Worm (Caenorhabditis elegans) whole organism, L2 larva: ENCODE results near the gene mbf-1.

ENCODE experiments used
- C34F6.9 ChIP-seq: fragments of 150-350 bp; optimal IDR thresholded peaks from 2 replicates; lab custom pipeline; 2014; ENCODE audit warnings: missing biosample characterization, missing genetic modification characterization
- F13H6.1 ChIP-seq: sonication (generic microtip); optimal IDR thresholded peaks from 2 replicates; lab custom pipeline; 2016; ENCODE audit warnings: missing genetic modification characterization, missing compliant biosample characterization
- ZK546.5 ChIP-seq: sonication (generic microtip); optimal IDR thresholded peaks from 2 replicates; lab custom pipeline; 2017; ENCODE audit warnings: missing biosample characterization, missing genetic modification characterization
- alr-1 ChIP-seq: fragments of 150-350 bp; optimal IDR thresholded peaks from 2 replicates; lab custom pipeline; 2014; ENCODE audit warnings: missing biosample characterization, missing genetic modification characterization
- aly-2 ChIP-seq: fragments of 150-350 bp; optimal IDR thresholded peaks from 2 replicates; lab custom pipeline; 2014; ENCODE audit warnings: missing biosample characterization, missing genetic modification characterization
- ama-1 ChIP-seq: fragments of 150-350 bp; optimal IDR thresholded peaks from 2 replicates; lab custom pipeline; 2018; ENCODE audit warnings: inconsistent platforms
- blmp-1 ChIP-seq: sonication (generic microtip); optimal IDR thresholded peaks from 2 replicates; lab custom pipeline; 2017; ENCODE audit warnings: missing genetic modification characterization, mild to moderate bottlenecking, missing compliant biosample characterization, antibody characterized with exemption, moderate library complexity; ENCODE audit not compliant: insufficient read depth
- ceh-16 ChIP-seq: fragments of 150-350 bp; optimal IDR thresholded peaks from 2 replicates; lab custom pipeline; 2014; ENCODE audit warnings: missing biosample characterization, missing genetic modification characterization
- ceh-82 ChIP-seq: fragments of 150-350 bp; optimal IDR thresholded peaks from 2 replicates; lab custom pipeline; 2014; ENCODE audit warnings: missing biosample characterization, missing genetic modification characterization
- crh-2 ChIP-seq: sonication (generic microtip); optimal IDR thresholded peaks from 2 replicates; lab custom pipeline; 2017; ENCODE audit warnings: missing biosample characterization, missing genetic modification characterization
- egl-27 ChIP-seq: sonication (generic microtip); optimal IDR thresholded peaks from 3 replicates; lab custom pipeline; 2017; ENCODE audit warnings: missing biosample characterization, missing genetic modification reagents, missing genetic modification characterization
- elt-1 ChIP-seq: fragments of 150-350 bp; optimal IDR thresholded peaks from 2 replicates; lab custom pipeline; 2014; ENCODE audit warnings: missing biosample characterization, missing genetic modification characterization
- elt-3 ChIP-seq: sonication (generic microtip); optimal IDR thresholded peaks from 2 replicates; lab custom pipeline; 2017; ENCODE audit warnings: missing biosample characterization, missing genetic modification characterization
- fos-1 ChIP-seq: fragments of 150-350 bp; optimal IDR thresholded peaks from 2 replicates; lab custom pipeline; 2014; ENCODE audit warnings: missing biosample characterization, missing genetic modification characterization
- gmeb-1 ChIP-seq: fragments of 150-350 bp; optimal IDR thresholded peaks from 2 replicates; lab custom pipeline; 2014; ENCODE audit warnings: missing biosample characterization, missing genetic modification characterization
- lin-11 ChIP-seq: fragments of 150-350 bp; sonication (generic microtip); optimal IDR thresholded peaks from 2 replicates; lab custom pipeline; 2014; ENCODE audit warnings: missing biosample characterization, missing genetic modification characterization, inconsistent platforms, mixed read lengths
- lin-13 ChIP-seq: fragments of 150-350 bp; optimal IDR thresholded peaks from 2 replicates; lab custom pipeline; 2014; ENCODE audit warnings: missing biosample characterization, missing genetic modification reagents, missing genetic modification characterization
- lsy-2 ChIP-seq, 2 experiments: fragments of 150-350 bp in 1 of 2; sonication (generic microtip) in 1 of 2; optimal IDR thresholded peaks; 2 replicates each; lab custom pipeline; 2014 to 2017; ENCODE audit warnings: missing biosample characterization in 2 of 2, missing genetic modification characterization in 2 of 2
- mab-5 ChIP-seq: fragments of 150-350 bp; optimal IDR thresholded peaks from 2 replicates; lab custom pipeline; 2014; ENCODE audit warnings: missing biosample characterization, missing genetic modification characterization
- mdl-1 ChIP-seq, 2 experiments: fragments of 150-350 bp in 1 of 2; sonication (generic microtip) in 1 of 2; optimal IDR thresholded peaks; 2 replicates each; lab custom pipeline; 2017; ENCODE audit warnings: missing biosample characterization in 2 of 2, missing genetic modification characterization in 2 of 2
- nhr-10 ChIP-seq: sonication (generic microtip); optimal IDR thresholded peaks from 2 replicates; lab custom pipeline; 2017; ENCODE audit warnings: missing biosample characterization, missing genetic modification characterization
- nhr-11 ChIP-seq: fragments of 150-350 bp; optimal IDR thresholded peaks from 2 replicates; lab custom pipeline; 2014; ENCODE audit warnings: missing biosample characterization, missing genetic modification characterization
- nhr-12 ChIP-seq: fragments of 150-350 bp; optimal IDR thresholded peaks from 2 replicates; lab custom pipeline; 2014; ENCODE audit warnings: missing biosample characterization, missing genetic modification characterization
- nhr-129 ChIP-seq: fragments of 150-350 bp; optimal IDR thresholded peaks from 2 replicates; lab custom pipeline; 2014; ENCODE audit warnings: missing biosample characterization, missing genetic modification characterization
- nhr-21 ChIP-seq: fragments of 150-350 bp; optimal IDR thresholded peaks from 2 replicates; lab custom pipeline; 2014; ENCODE audit warnings: missing biosample characterization, missing genetic modification characterization
- nhr-237 ChIP-seq: fragments of 150-350 bp; optimal IDR thresholded peaks from 2 replicates; lab custom pipeline; 2014; ENCODE audit warnings: missing biosample characterization, missing genetic modification characterization
- nhr-25 ChIP-seq: fragments of 150-350 bp; sonication (generic microtip); optimal IDR thresholded peaks from 3 replicates; lab custom pipeline; 2014; ENCODE audit warnings: missing biosample characterization, missing genetic modification characterization
- nhr-77 ChIP-seq: fragments of 150-350 bp; optimal IDR thresholded peaks from 2 replicates; lab custom pipeline; 2014; ENCODE audit warnings: missing biosample characterization, missing genetic modification characterization
- sem-4 ChIP-seq: fragments of 150-350 bp; optimal IDR thresholded peaks from 2 replicates; lab custom pipeline; 2014; ENCODE audit warnings: missing biosample characterization, missing genetic modification reagents, missing genetic modification characterization
- skn-1 ChIP-seq: sonication (generic microtip); optimal IDR thresholded peaks from 2 replicates; lab custom pipeline; 2017; ENCODE audit warnings: missing biosample characterization, missing genetic modification characterization
- sma-3 ChIP-seq: sonication (generic microtip); optimal IDR thresholded peaks from 2 replicates; lab custom pipeline; 2016; ENCODE audit warnings: missing genetic modification reagents, missing genetic modification characterization, missing compliant biosample characterization
- sma-9 ChIP-seq, 2 experiments: fragments of 150-350 bp in 1 of 2; sonication (generic microtip) in 1 of 2; optimal IDR thresholded peaks; 2 replicates each; lab custom pipeline; 2014 to 2016; ENCODE audit warnings: missing genetic modification characterization in 2 of 2, mild to moderate bottlenecking in 1 of 2, missing biosample characterization in 1 of 2, missing compliant biosample characterization in 1 of 2, missing genetic modification reagents in 1 of 2, moderate library complexity in 1 of 2
- snpc-4 ChIP-seq: fragments of 150-350 bp; optimal IDR thresholded peaks from 2 replicates; lab custom pipeline; 2014; ENCODE audit warnings: missing biosample characterization, missing genetic modification characterization
- unc-55 ChIP-seq: fragments of 150-350 bp; sonication (generic microtip); optimal IDR thresholded peaks from 3 replicates; lab custom pipeline; 2014; ENCODE audit warnings: missing biosample characterization, missing genetic modification reagents, missing genetic modification characterization
- unc-62 ChIP-seq: fragments of 150-350 bp; optimal IDR thresholded peaks from 2 replicates; lab custom pipeline; 2014; ENCODE audit warnings: missing biosample characterization, missing genetic modification reagents, missing genetic modification characterization
- zag-1 ChIP-seq: fragments of 150-350 bp; optimal IDR thresholded peaks from 2 replicates; lab custom pipeline; 2014; ENCODE audit warnings: missing biosample characterization, missing genetic modification characterization
- ztf-4 ChIP-seq: fragments of 150-350 bp; optimal IDR thresholded peaks from 2 replicates; lab custom pipeline; 2014; ENCODE audit warnings: missing biosample characterization, missing genetic modification characterization

Gene mbf-1

DNA sequence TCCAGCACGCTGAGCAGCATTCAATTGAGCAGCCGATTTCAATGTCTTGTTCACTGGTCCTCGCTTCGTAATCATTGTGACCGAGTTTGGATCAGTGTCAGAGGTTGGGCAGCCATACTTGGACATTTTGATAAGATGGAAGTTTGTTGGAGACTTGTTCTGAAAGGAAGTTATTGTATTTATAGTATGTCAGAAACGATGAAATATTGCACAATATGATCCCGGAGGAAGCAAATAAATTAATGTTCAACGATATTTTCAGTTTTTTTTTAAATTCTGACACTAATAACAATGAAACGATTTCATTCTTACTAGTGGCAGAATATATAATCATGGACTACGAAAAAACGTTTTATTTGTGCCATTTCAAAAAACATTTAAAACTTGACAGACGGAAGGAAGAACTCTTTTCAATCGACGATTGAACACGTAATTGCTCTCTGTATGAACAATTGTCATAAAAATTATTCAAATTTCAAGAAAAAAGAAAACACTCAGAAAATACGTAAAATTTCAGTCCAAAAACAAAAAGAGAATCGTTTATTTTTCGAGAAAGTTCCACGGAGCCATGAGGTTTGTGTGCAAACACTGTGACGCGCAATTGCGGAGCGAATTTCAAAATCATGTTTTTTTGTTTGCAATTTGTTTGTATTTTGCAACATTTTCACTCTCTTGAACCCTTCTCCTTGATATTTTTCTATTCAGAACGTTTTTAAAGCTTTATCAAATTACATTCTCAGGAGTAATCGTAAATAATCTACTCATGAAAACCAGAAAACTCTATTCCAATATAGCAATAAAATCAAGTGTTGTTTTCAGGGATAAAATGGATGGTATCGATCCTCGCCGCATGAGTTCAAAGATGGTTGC lies at the start of gene mbf-1, which contains the start of gene nse-4:
TSS of gene mbf-1 (minus strand) at position 343 of the 870 bp plus-strand sequence.
TSS of gene nse-4 (plus strand) at position 820 of the 870 bp plus-strand sequence.
- TF ChIP-seq crh-2 (tag; lab: Kevin White, UChicago), result peak; percentile 82
- peak; percentile 56 for TF ChIP-seq sma-3 (GFP tag; lab: Kevin White, UChicago)
- TF ChIP-seq nhr-129, result peak; percentile 65
- TF ChIP-seq skn-1 (tag; lab: Kevin White, UChicago), result peak; percentile 12
- peak; percentile 67 for TF ChIP-seq ama-1 (lab: Kevin White, UChicago)
- TF ChIP-seq unc-55, result peak; percentile 71
- TF ChIP-seq lin-13, result peak; percentile 47
- TF ChIP-seq ztf-4, result peak; percentile 48
- TF ChIP-seq nhr-77 (tag; lab: Kevin White, UChicago), result no peak
- no peak for TF ChIP-seq blmp-1 (tag; lab: Kevin White, UChicago)
- no peak for TF ChIP-seq ceh-16
- peak; percentile 59 to 80 for TF ChIP-seq lsy-2 (tag; optimal IDR thresholded peaks at IDR 0.05; lab: Kevin White, UChicago)
- TF ChIP-seq fos-1 (tag; lab: Kevin White, UChicago), result peak; percentile 56
- peak; percentile 76 for TF ChIP-seq gmeb-1 (tag; lab: Kevin White, UChicago)
- TF ChIP-seq ZK546.5 (tag; lab: Kevin White, UChicago), result no peak
- peak; percentile 39 for TF ChIP-seq nhr-25 (tag; lab: Kevin White, UChicago)
- no peak for TF ChIP-seq nhr-10 (tag; lab: Kevin White, UChicago)
- peak; percentile 23 for TF ChIP-seq F13H6.1 (tag; lab: Kevin White, UChicago)
- peak; percentile 35 for TF ChIP-seq sma-9 (GFP tag; optimal IDR thresholded peaks at IDR 0.05; lab: Kevin White, UChicago)
- no peak for TF ChIP-seq sma-9 (tag; optimal IDR thresholded peaks at IDR 0.05; lab: Kevin White, UChicago)
- TF ChIP-seq C34F6.9, result peak; percentile 94
- TF ChIP-seq sem-4 (tag; lab: Kevin White, UChicago), result peak; percentile 20
- TF ChIP-seq nhr-21, result peak; percentile 7

DNA sequence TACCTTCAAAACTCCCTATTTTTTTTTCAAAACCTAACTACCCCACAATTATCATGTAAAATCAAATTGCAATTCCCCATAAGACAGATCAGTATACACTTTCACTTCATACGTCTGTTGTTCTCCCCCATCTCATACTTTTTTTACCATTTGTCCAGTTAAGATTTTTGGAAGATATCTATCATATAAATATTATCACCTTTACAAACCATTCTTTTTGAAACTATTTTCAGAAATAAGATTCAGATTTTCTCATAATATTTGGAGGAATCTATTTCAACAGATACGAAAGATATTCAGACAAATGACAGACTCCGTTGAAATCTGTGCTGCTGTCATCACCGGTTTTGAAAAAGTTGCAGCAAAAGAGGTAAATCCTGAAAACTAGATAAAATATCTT lies 47.6 kb upstream of the mbf-1 start, which contains the start of gene M04B2.2:
TSS of gene M04B2.2 (plus strand) at position 301 of the 400 bp plus-strand sequence.
- no peak for TF ChIP-seq mdl-1 (tag; optimal IDR thresholded peaks at IDR 0.05; lab: Kevin White, UChicago)
- peak in 1 of 2 experiments; percentile 7 for TF ChIP-seq lsy-2 (tag; optimal IDR thresholded peaks at IDR 0.05; lab: Kevin White, UChicago)
- peak; percentile 8 for TF ChIP-seq unc-55
- peak; percentile 42 for TF ChIP-seq ama-1 (lab: Kevin White, UChicago)

DNA sequence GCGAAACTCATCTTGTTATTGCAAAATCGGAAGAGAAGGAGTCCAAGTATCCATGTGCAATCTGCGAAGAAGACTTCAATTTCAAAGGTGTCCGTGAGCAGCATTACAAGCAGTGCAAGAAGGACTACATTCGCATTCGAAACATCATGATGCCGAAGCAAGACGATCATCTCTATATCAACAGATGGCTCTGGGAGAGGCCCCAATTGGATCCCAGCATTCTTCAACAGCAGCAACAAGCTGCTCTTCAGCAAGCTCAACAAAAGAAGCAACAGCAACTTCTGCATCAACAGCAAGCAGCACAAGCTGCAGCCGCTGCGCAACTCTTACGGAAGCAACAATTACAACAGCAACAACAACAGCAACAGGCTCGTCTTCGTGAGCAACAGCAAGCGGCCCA lies 46.0 kb upstream of the mbf-1 start:
- TF ChIP-seq fos-1 (tag; lab: Kevin White, UChicago), result no peak
- no peak for TF ChIP-seq unc-62 (GFP tag; lab: Kevin White, UChicago)
- no peak for TF ChIP-seq nhr-25 (tag; lab: Kevin White, UChicago)
- no peak for TF ChIP-seq nhr-12
- no peak for TF ChIP-seq nhr-237
- TF ChIP-seq zag-1, result no peak
- TF ChIP-seq elt-3 (tag; lab: Kevin White, UChicago), result no peak

DNA sequence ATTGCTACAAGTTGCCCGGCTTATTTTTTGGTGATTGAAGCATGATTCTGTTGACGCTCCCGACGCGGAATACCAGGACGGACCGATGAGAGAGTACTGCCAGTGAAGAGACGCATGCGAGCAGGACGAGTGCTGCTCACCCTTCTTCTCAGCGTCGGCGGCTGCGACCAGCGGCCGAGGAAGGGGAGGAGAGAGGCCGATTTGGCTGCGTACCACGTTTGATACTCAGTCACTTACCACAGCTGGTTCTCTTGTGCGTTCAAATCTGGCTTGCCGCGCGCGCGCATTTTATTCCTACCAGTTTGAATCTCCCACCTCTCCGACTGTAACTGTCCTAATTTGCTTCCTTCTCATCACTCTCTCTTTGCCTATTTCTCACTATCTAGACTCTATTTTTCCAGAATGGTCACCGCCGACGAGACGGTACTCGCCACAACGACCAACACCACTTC lies 44.1 kb upstream of the mbf-1 start, which contains the start of gene mep-1:
TSS of gene mep-1 (plus strand) at position 402 of the 452 bp plus-strand sequence.
- TF ChIP-seq egl-27 (tag; lab: Kevin White, UChicago) (peak; percentile 1), sma-3 (GFP tag; lab: Kevin White, UChicago) (peak; percentile 8), snpc-4 (tag; lab: Kevin White, UChicago) (peak; percentile 69), ZK546.5 (tag; lab: Kevin White, UChicago) (no peak), crh-2 (tag; lab: Kevin White, UChicago) (peak; percentile 57), mab-5 (tag; lab: Kevin White, UChicago) (peak; percentile 53), ceh-16 (no peak), ceh-82 (tag; lab: Kevin White, UChicago) (peak; percentile 61), nhr-11 (tag; lab: Kevin White, UChicago) (no peak), lin-13 (peak; percentile 73), aly-2 (no peak), zag-1 (peak; percentile 67), F13H6.1 (tag; lab: Kevin White, UChicago) (peak; percentile 64), sem-4 (tag; lab: Kevin White, UChicago) (peak; percentile 74), lin-11 (tag; lab: Kevin White, UChicago) (peak; percentile 74), ztf-4 (peak; percentile 13), nhr-129 (peak; percentile 82), elt-3 (tag; lab: Kevin White, UChicago) (no peak), unc-55 (peak; percentile 80), alr-1 (tag; lab: Kevin White, UChicago) (no peak), C34F6.9 (peak; percentile 77), elt-1 (no peak), blmp-1 (tag; lab: Kevin White, UChicago) (no peak), mdl-1 (tag; optimal IDR thresholded peaks at IDR 0.05; lab: Kevin White, UChicago) (peak in 1 of 2 experiments; percentile 29), nhr-21 (peak; percentile 30), lsy-2 (tag; optimal IDR thresholded peaks at IDR 0.05; lab: Kevin White, UChicago) (peak; percentile 27 to 75), ama-1 (lab: Kevin White, UChicago) (peak; percentile 26), sma-9 (GFP tag; optimal IDR thresholded peaks at IDR 0.05; lab: Kevin White, UChicago) (peak; percentile 37), sma-9 (tag; optimal IDR thresholded peaks at IDR 0.05; lab: Kevin White, UChicago) (no peak), nhr-25 (tag; lab: Kevin White, UChicago) (peak; percentile 18)
